Fruit fly (Drosophila melanogaster): Measurements from ENCODE around the gene baz.

Gene baz

dm6 chrX:17147983-17148637 is 11.7 kb upstream of the baz start, which contains the start of gene RpS5a (continued):
- peak; percentile 90 for TF ChIP-seq CG6765 (GFP tag; optimal IDR thresholded peaks at IDR 0.05)
- TF ChIP-seq row (GFP tag; IDR thresholded peaks at IDR 0.05) = peak; percentile 77
- TF ChIP-seq Hey (tag; optimal IDR thresholded peaks at IDR 0.05) = peak; percentile 76
- peak; percentile 61 for TF ChIP-seq trh (GFP tag; optimal IDR thresholded peaks at IDR 0.05)
- peak; percentile 65 for TF ChIP-seq ftz-f1 (GFP tag; optimal IDR thresholded peaks at IDR 0.05)
- TF ChIP-seq YL-1 (GFP tag; optimal IDR thresholded peaks at IDR 0.05) = peak; percentile 98
- TF ChIP-seq cato (GFP tag; optimal IDR thresholded peaks at IDR 0.05; ENCODE audit: borderline replicate concordance) = peak; percentile 68
- peak; percentile 79 for TF ChIP-seq CG13287 (GFP tag; IDR thresholded peaks at IDR 0.05; ENCODE audit: partially characterized antibody)
- TF ChIP-seq BtbVII (GFP tag; optimal IDR thresholded peaks at IDR 0.05) = peak; percentile 86
- TF ChIP-seq CG7963 (GFP tag; IDR thresholded peaks at IDR 0.05; ENCODE audit: partially characterized antibody) = peak; percentile 53; the same call in 1 of the 3 replicates
- peak; percentile 95 for TF ChIP-seq HLHmδ (GFP tag; optimal IDR thresholded peaks at IDR 0.05)
- TF ChIP-seq cg (GFP tag; optimal IDR thresholded peaks at IDR 0.05) = peak; percentile 95
- TF ChIP-seq luna (GFP tag; optimal IDR thresholded peaks at IDR 0.05) = peak; percentile 69
- TF ChIP-seq CG5245 (GFP tag; optimal IDR thresholded peaks at IDR 0.05) = peak; percentile 61
- peak; percentile 47 for TF ChIP-seq CG15601 (tag; optimal IDR thresholded peaks at IDR 0.05)
- peak; percentile 25 for TF ChIP-seq gcm (GFP tag; optimal IDR thresholded peaks at IDR 0.05)
- peak; percentile 85 for TF ChIP-seq HLH54F (GFP tag; optimal IDR thresholded peaks at IDR 0.05)
- TF ChIP-seq CG13894 (tag; optimal IDR thresholded peaks at IDR 0.05) = peak; percentile 58
- 0 out of 2 replicates have a peak, but pooled peaks have one; percentile 27 for TF ChIP-seq Adf1 (GFP tag; IDR thresholded peaks at IDR 0.05)
- TF ChIP-seq CG12155 (GFP tag; optimal IDR thresholded peaks at IDR 0.05) = peak; percentile 59
- peak; percentile 70 for TF ChIP-seq HLH4C (GFP tag; IDR thresholded peaks at IDR 0.05; ENCODE audit: partially characterized antibody)
- TF ChIP-seq h (optimal IDR thresholded peaks at IDR 0.05) = no peak
- TF ChIP-seq Rfx (GFP tag; IDR thresholded peaks at IDR 0.05) = peak; percentile 87
- TF ChIP-seq zen2 (GFP tag; IDR thresholded peaks at IDR 0.05; ENCODE audit: partially characterized antibody) = peak; percentile 55; the same call in 1 of the 3 replicates
- no peak for TF ChIP-seq nau (GFP tag; optimal IDR thresholded peaks at IDR 0.05)
- peak; percentile 88 for TF ChIP-seq p53 (GFP tag; optimal IDR thresholded peaks at IDR 0.05)
- peak; percentile 60 for TF ChIP-seq ac (GFP tag; optimal IDR thresholded peaks at IDR 0.05)
- peak; percentile 65 for TF ChIP-seq CG3065 (GFP tag; optimal IDR thresholded peaks at IDR 0.05)
- TF ChIP-seq knrl (GFP tag; IDR thresholded peaks at IDR 0.05; ENCODE audit: partially characterized antibody) = peak; percentile 88
- peak; percentile 55 for TF ChIP-seq tx (GFP tag; optimal IDR thresholded peaks at IDR 0.05)
- peak; percentile 85 for TF ChIP-seq scrt (GFP tag; optimal IDR thresholded peaks at IDR 0.05)
- TF ChIP-seq Sox100B (GFP tag; optimal IDR thresholded peaks at IDR 0.05) = peak; percentile 86
- TF ChIP-seq Hsf (GFP tag; optimal IDR thresholded peaks at IDR 0.05) = peak; percentile 78
- TF ChIP-seq odd (GFP tag; optimal IDR thresholded peaks at IDR 0.05) = peak; percentile 88
- TF ChIP-seq seq (GFP tag; IDR thresholded peaks at IDR 0.05) = peak; percentile 71
- TF ChIP-seq CG17359 (tag; optimal IDR thresholded peaks at IDR 0.05) = peak; percentile 65
- peak; percentile 92 for TF ChIP-seq bcd (GFP tag; optimal IDR thresholded peaks at IDR 0.05)
- peak; percentile 62 for TF ChIP-seq CG34224 (GFP tag; IDR thresholded peaks at IDR 0.05; ENCODE audit: partially characterized antibody)
- peak; percentile 38 for TF ChIP-seq Ssrp (tag; optimal IDR thresholded peaks at IDR 0.05)
- TF ChIP-seq ro (GFP tag; IDR thresholded peaks at IDR 0.05) = 0 out of 2 replicates have a peak, but pooled peaks have one; percentile 25
- TF ChIP-seq Tbp (GFP tag; optimal IDR thresholded peaks at IDR 0.05) = no peak
- peak; percentile 25 for TF ChIP-seq Kr (GFP tag; optimal IDR thresholded peaks at IDR 0.05)
- peak; percentile 64 for TF ChIP-seq CG17802 (tag; optimal IDR thresholded peaks at IDR 0.05)
- TF ChIP-seq CG2889 (GFP tag; IDR thresholded peaks at IDR 0.05) = 0 out of 3 replicates have a peak, but pooled peaks have one; percentile 55
- TF ChIP-seq CG18262 (tag; optimal IDR thresholded peaks at IDR 0.05) = peak; percentile 67
- peak; percentile 78 for TF ChIP-seq HmgZ (tag; optimal IDR thresholded peaks at IDR 0.05)
- TF ChIP-seq H15 (GFP tag; IDR thresholded peaks at IDR 0.05) = peak; percentile 80; the same call in 2 of the 3 replicates
- TF ChIP-seq CG12104 (GFP tag; optimal IDR thresholded peaks at IDR 0.05) = peak; percentile 84
- TF ChIP-seq CG14710 (tag; optimal IDR thresholded peaks at IDR 0.05) = peak; percentile 71

Data from whole organism, embryonic.